Fruit fly (Drosophila melanogaster) whole organism, pupa: ENCODE measurements around the gene CG4766.

Experiments used
- CG10348 ChIP-seq: fragments of 200-800 bp; sonication (Bioruptor generic); IDR thresholded peaks from 2 replicates; pipeline ENCODE4 v1.3.6; 2022; ENCODE audit warnings: missing biosample characterization, missing genetic modification characterization
- CG12605 ChIP-seq: fragments of 200-800 bp; sonication (Bioruptor generic); IDR thresholded peaks from 2 replicates; pipeline ENCODE4 v1.3.6; 2022; ENCODE audit warnings: missing biosample characterization, missing genetic modification characterization
- CG13204 ChIP-seq: fragments of 200-800 bp; sonication (Bioruptor generic); optimal IDR thresholded peaks from 2 replicates; lab custom pipeline; 2018; ENCODE audit warnings: missing biosample characterization, mild to moderate bottlenecking, missing genetic modification characterization, moderate library complexity
- CG14655 ChIP-seq: fragments of 200-800 bp; sonication (Bioruptor generic); optimal IDR thresholded peaks from 3 replicates; lab custom pipeline; 2017; ENCODE audit warnings: mild to moderate bottlenecking, missing biosample characterization, missing genetic modification reagents, missing genetic modification characterization
- CG15710 ChIP-seq: fragments of 200-800 bp; sonication (Bioruptor generic); optimal IDR thresholded peaks from 2 replicates; lab custom pipeline; 2018; ENCODE audit warnings: missing biosample characterization, mild to moderate bottlenecking, missing genetic modification characterization, moderate library complexity
- CG17806 ChIP-seq: fragments of 200-800 bp; sonication (Bioruptor generic); optimal IDR thresholded peaks from 2 replicates; lab custom pipeline; 2018; ENCODE audit warnings: missing biosample characterization, mild to moderate bottlenecking, missing genetic modification characterization, moderate library complexity
- CG32121 ChIP-seq: fragments of 200-800 bp; sonication (Bioruptor generic); IDR thresholded peaks from 2 replicates; pipeline ENCODE4 v1.3.6; 2022; ENCODE audit warnings: missing biosample characterization, missing genetic modification characterization
- CG34367 ChIP-seq: fragments of 200-800 bp; sonication (Bioruptor generic); optimal IDR thresholded peaks from 2 replicates; lab custom pipeline; 2018; ENCODE audit warnings: missing biosample characterization, mild to moderate bottlenecking, missing genetic modification characterization
- CG4496 ChIP-seq: fragments of 200-800 bp; sonication (Bioruptor generic); IDR thresholded peaks from 3 replicates; pipeline ENCODE4 v1.3.6; 2022; ENCODE audit warnings: missing biosample characterization, missing genetic modification characterization
- CG8159 ChIP-seq: fragments of 200-800 bp; sonication (Bioruptor generic); optimal IDR thresholded peaks from 3 replicates; lab custom pipeline; 2018; ENCODE audit warnings: missing biosample characterization, mild to moderate bottlenecking, missing genetic modification characterization, moderate library complexity
- CG8301 ChIP-seq: fragments of 200-800 bp; sonication (Bioruptor generic); optimal IDR thresholded peaks from 2 replicates; lab custom pipeline; 2018; ENCODE audit warnings: missing biosample characterization, mild to moderate bottlenecking, missing genetic modification characterization
- CG9948 ChIP-seq: fragments of 200-800 bp; sonication (Bioruptor generic); optimal IDR thresholded peaks from 2 replicates; lab custom pipeline; 2018; ENCODE audit warnings: missing biosample characterization, mild to moderate bottlenecking, missing genetic modification characterization, moderate library complexity
- D1 ChIP-seq: fragments of 200-800 bp; sonication (Bioruptor generic); optimal IDR thresholded peaks from 2 replicates; lab custom pipeline; 2018; ENCODE audit warnings: missing biosample characterization, mild to moderate bottlenecking, missing genetic modification characterization, moderate library complexity
- EcR ChIP-seq: fragments of 200-800 bp; sonication (Bioruptor generic); optimal IDR thresholded peaks from 3 replicates; lab custom pipeline; 2019; ENCODE audit warnings: missing biosample characterization, missing genetic modification characterization, mild to moderate bottlenecking, moderate library complexity, missing genetic modification reagents
- Ets98B ChIP-seq: fragments of 200-800 bp; sonication (Bioruptor generic); IDR thresholded peaks from 2 replicates; pipeline ENCODE4 v1.3.6; 2022; ENCODE audit warnings: missing biosample characterization, missing genetic modification characterization
- Pif1A ChIP-seq: fragments of 200-800 bp; sonication (Bioruptor generic); optimal IDR thresholded peaks from 3 replicates; lab custom pipeline; 2016; ENCODE audit warnings: missing biosample characterization, missing genetic modification characterization
- Pif1B ChIP-seq: fragments of 200-800 bp; sonication (Bioruptor generic); optimal IDR thresholded peaks from 3 replicates; lab custom pipeline; 2016; ENCODE audit warnings: missing biosample characterization, missing genetic modification characterization
- Snoo ChIP-seq: fragments of 200-800 bp; sonication (Bioruptor generic); optimal IDR thresholded peaks from 3 replicates; lab custom pipeline; 2017; ENCODE audit warnings: missing biosample characterization, mild to moderate bottlenecking, missing genetic modification characterization, inconsistent platforms
- fd96Ca ChIP-seq: fragments of 200-800 bp; sonication (Bioruptor generic); IDR thresholded peaks from 3 replicates; pipeline ENCODE4 v1.3.6; 2022; ENCODE audit warnings: missing biosample characterization, missing genetic modification characterization
- gl ChIP-seq: fragments of 200-800 bp; sonication (Bioruptor generic); optimal IDR thresholded peaks from 2 replicates; lab custom pipeline; 2018; ENCODE audit warnings: missing biosample characterization, mild to moderate bottlenecking, missing genetic modification characterization
- rn ChIP-seq: fragments of 200-800 bp; sonication (Bioruptor generic); IDR thresholded peaks from 2 replicates; pipeline ENCODE4 v1.3.6; 2022; ENCODE audit warnings: missing biosample characterization, missing genetic modification characterization

CG4766 gene

dm6 chrX:6010539-6011268 lies 10.1 kb upstream of the CG4766 start:
- TF ChIP-seq CG4496 (GFP tag; lab: Robert Waterston, UW), result no peak

dm6 chrX:6007502-6007901 lies 6.9 kb upstream of the CG4766 start:
- TF ChIP-seq CG15710 (tag; lab: Kevin White, UChicago), result no peak
- no peak for TF ChIP-seq fd96Ca
- TF ChIP-seq CG10348 (GFP tag; lab: Robert Waterston, UW), result no peak
- TF ChIP-seq CG13204 (GFP tag; lab: Kevin White, UChicago), result no peak
- TF ChIP-seq CG14655 (GFP tag; lab: Kevin White, UChicago), result no peak
- TF ChIP-seq CG4496 (GFP tag; lab: Robert Waterston, UW), result no peak
- TF ChIP-seq Pif1A, result no peak
- TF ChIP-seq gl (tag; lab: Kevin White, UChicago), result no peak

- TF ChIP-seq CG14655 (GFP tag; lab: Kevin White, UChicago) (peak; percentile 54), CG13204 (GFP tag; lab: Kevin White, UChicago) (peak; percentile 13), D1 (tag; lab: Kevin White, UChicago) (no peak), CG4496 (GFP tag; lab: Robert Waterston, UW) (no peak), CG9948 (tag; lab: Kevin White, UChicago) (peak; percentile 47), Pif1A (peak; percentile 7), fd96Ca (0 out of 3 replicates have a peak, but pooled peaks have one; percentile 11), Pif1B (GFP tag; lab: Kevin White, UChicago) (no peak), gl (tag; lab: Kevin White, UChicago) (no peak), CG34367 (peak; percentile 33), CG8301 (tag; lab: Kevin White, UChicago) (peak; percentile 11), CG15710 (tag; lab: Kevin White, UChicago) (peak; percentile 66), Ets98B (GFP tag; lab: Robert Waterston, UW) (no peak), CG17806 (tag; lab: Kevin White, UChicago) (peak; percentile 63), Snoo (tag; lab: Kevin White, UChicago) (peak; percentile 22), EcR (GFP tag; lab: Kevin White, UChicago) (no peak), CG32121 (GFP tag; lab: Robert Waterston, UW) (no peak), rn (no peak), CG8159 (tag; lab: Kevin White, UChicago) (peak; percentile 70), CG10348 (GFP tag; lab: Robert Waterston, UW) (no peak), CG12605 (GFP tag; lab: Robert Waterston, UW) (no peak)
Measured at dm6 chrX:6003830-6004229, 3.2 kb upstream of the CG4766 start.

dm6 chrX:5997931-5998330 lies 2.7 kb downstream of the CG4766 start:
- TF ChIP-seq gl (tag; lab: Kevin White, UChicago) (no peak), CG13204 (GFP tag; lab: Kevin White, UChicago) (no peak), Snoo (tag; lab: Kevin White, UChicago) (no peak), CG32121 (GFP tag; lab: Robert Waterston, UW) (no peak)

- TF ChIP-seq gl (tag; lab: Kevin White, UChicago) (no peak), D1 (tag; lab: Kevin White, UChicago) (no peak), CG8159 (tag; lab: Kevin White, UChicago) (no peak), Ets98B (GFP tag; lab: Robert Waterston, UW) (no peak), CG12605 (GFP tag; lab: Robert Waterston, UW) (no peak)
Measured at dm6 chrX:5995951-5996350, 4.6 kb downstream of the CG4766 start.

- TF ChIP-seq Snoo (tag; lab: Kevin White, UChicago) (no peak), CG8301 (tag; lab: Kevin White, UChicago) (no peak), gl (tag; lab: Kevin White, UChicago) (no peak), Pif1A (no peak), D1 (tag; lab: Kevin White, UChicago) (no peak), EcR (GFP tag; lab: Kevin White, UChicago) (no peak), CG8159 (tag; lab: Kevin White, UChicago) (no peak)
Measured at dm6 chrX:5992767-5993325, 7.8 kb downstream of the CG4766 start.

- TF ChIP-seq D1 (tag; lab: Kevin White, UChicago), result peak; percentile 9
- TF ChIP-seq CG8159 (tag; lab: Kevin White, UChicago), result no peak
Measured at dm6 chrX:5992141-5992540, 8.5 kb downstream of the CG4766 start.
